Fruit fly (Drosophila melanogaster): ENCODE measurements around the gene Girdin.
A peak's percentile ranks its signal among the peaks of the same experiment; 100 is the strongest.

Gene Girdin

DNA sequence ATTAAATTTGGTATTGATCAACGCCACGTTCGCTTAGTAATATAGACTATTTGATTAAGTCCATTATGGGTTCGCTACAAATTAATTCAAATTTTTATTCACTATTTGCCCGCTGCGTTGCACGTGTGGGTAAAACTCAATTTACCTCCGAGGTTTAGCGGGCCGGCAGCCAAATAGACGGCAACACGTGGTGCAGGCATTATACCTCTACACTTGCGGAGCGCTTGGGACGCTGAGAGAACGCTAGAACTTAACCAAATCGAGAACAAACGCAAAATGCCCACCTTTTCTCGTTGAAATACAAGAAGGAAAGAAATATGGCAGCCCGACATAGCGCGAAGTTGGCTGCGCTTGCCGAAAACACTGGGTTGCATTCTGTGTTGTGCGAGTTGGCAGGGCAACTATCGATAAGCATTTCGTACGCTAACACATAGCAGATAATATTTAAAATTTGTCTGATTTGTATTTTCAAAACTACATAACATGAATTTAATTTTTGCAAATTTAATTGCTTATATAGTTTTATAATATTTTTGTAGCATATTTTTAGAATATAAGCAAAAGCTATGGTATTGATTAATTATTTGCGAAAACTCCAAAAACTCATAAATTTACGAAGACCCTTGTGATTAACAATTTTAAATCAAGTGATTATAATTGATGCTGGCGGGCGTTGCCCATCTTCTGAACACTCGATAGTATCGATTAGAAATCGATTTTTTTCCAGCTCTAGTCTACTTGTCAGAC is 44.1 kb downstream of the Girdin start, which contains the start of the genes RpL28 and eIF1:
Gene RpL28 (minus strand): TSS at position 318 of the 747 bp plus-strand sequence.
Gene eIF1 (plus strand): TSS at position 699 of the 747 bp plus-strand sequence.
- TF ChIP-seq kay (GFP tag; ENCODE audit: borderline replicate concordance) (no peak), toe (GFP tag; optimal IDR thresholded peaks at IDR 0.05) (no peak), CG12768 (GFP tag; optimal IDR thresholded peaks at IDR 0.05) (peak; percentile 94), bab1 (GFP tag; optimal IDR thresholded peaks at IDR 0.05) (peak; percentile 70), ovo (GFP tag; optimal IDR thresholded peaks at IDR 0.05) (peak; percentile 96), CG11617 (GFP tag; optimal IDR thresholded peaks at IDR 0.05) (peak; percentile 98), CG14711 (tag; optimal IDR thresholded peaks at IDR 0.05) (peak; percentile 79), cic (GFP tag; optimal IDR thresholded peaks at IDR 0.05) (peak; percentile 57), CG7045 (GFP tag; optimal IDR thresholded peaks at IDR 0.05) (peak; percentile 93), CG7101 (tag; optimal IDR thresholded peaks at IDR 0.05) (peak; percentile 96), Hr96 (GFP tag; optimal IDR thresholded peaks at IDR 0.05) (peak; percentile 97), pad (GFP tag; optimal IDR thresholded peaks at IDR 0.05) (peak; percentile 87), Crg-1 (GFP tag; optimal IDR thresholded peaks at IDR 0.05) (peak; percentile 98), tj (GFP tag; optimal IDR thresholded peaks at IDR 0.05) (peak; percentile 84), Mnt (GFP tag; optimal IDR thresholded peaks at IDR 0.05) (peak; percentile 96), CG5204 (GFP tag; optimal IDR thresholded peaks at IDR 0.05) (no peak), CG1620 (GFP tag; optimal IDR thresholded peaks at IDR 0.05) (peak; percentile 98), cnc (optimal IDR thresholded peaks at IDR 0.05) (no peak), Clk (GFP tag; optimal IDR thresholded peaks at IDR 0.05) (peak; percentile 90), CG33017 (tag; optimal IDR thresholded peaks at IDR 0.05) (peak; percentile 81)

DNA sequence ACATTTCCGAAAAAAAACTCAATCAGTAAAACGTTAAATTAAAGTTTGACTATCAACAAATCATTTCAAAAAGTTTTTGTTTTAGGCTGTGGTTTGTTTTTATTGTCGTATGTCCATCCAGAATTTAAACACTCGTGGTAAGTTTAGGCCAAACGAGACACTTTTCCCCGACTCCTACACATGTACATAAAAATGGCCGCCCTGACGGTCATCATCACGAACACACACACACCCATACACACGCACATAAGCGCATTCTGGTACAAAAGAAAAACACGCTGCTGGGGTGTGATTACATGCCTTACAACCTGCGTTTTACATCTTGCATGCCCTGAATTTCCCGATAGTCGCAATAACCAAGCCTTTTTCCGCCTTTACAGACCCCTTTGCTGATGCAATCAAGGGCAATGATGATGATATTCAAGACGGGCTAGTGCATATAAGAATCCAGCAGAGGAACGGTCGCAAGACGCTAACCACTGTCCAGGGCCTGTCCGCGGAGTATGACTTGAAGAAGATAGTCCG is 44.7 kb downstream of the Girdin start:
- TF ChIP-seq CG7045 (GFP tag; optimal IDR thresholded peaks at IDR 0.05) (no peak), CG7101 (tag; optimal IDR thresholded peaks at IDR 0.05) (no peak), bab1 (GFP tag; optimal IDR thresholded peaks at IDR 0.05) (no peak), toe (GFP tag; optimal IDR thresholded peaks at IDR 0.05) (no peak), Hr96 (GFP tag; optimal IDR thresholded peaks at IDR 0.05) (no peak), Crg-1 (GFP tag; optimal IDR thresholded peaks at IDR 0.05) (no peak), cnc (optimal IDR thresholded peaks at IDR 0.05) (no peak), CG1620 (GFP tag; optimal IDR thresholded peaks at IDR 0.05) (no peak), CG33017 (tag; optimal IDR thresholded peaks at IDR 0.05) (no peak), CG5204 (GFP tag; optimal IDR thresholded peaks at IDR 0.05) (no peak), ovo (GFP tag; optimal IDR thresholded peaks at IDR 0.05) (no peak), CG14711 (tag; optimal IDR thresholded peaks at IDR 0.05) (no peak), CG12768 (GFP tag; optimal IDR thresholded peaks at IDR 0.05) (no peak), kay (GFP tag; ENCODE audit: borderline replicate concordance) (no peak), cic (GFP tag; optimal IDR thresholded peaks at IDR 0.05) (no peak), CG11617 (GFP tag; optimal IDR thresholded peaks at IDR 0.05) (no peak)

DNA sequence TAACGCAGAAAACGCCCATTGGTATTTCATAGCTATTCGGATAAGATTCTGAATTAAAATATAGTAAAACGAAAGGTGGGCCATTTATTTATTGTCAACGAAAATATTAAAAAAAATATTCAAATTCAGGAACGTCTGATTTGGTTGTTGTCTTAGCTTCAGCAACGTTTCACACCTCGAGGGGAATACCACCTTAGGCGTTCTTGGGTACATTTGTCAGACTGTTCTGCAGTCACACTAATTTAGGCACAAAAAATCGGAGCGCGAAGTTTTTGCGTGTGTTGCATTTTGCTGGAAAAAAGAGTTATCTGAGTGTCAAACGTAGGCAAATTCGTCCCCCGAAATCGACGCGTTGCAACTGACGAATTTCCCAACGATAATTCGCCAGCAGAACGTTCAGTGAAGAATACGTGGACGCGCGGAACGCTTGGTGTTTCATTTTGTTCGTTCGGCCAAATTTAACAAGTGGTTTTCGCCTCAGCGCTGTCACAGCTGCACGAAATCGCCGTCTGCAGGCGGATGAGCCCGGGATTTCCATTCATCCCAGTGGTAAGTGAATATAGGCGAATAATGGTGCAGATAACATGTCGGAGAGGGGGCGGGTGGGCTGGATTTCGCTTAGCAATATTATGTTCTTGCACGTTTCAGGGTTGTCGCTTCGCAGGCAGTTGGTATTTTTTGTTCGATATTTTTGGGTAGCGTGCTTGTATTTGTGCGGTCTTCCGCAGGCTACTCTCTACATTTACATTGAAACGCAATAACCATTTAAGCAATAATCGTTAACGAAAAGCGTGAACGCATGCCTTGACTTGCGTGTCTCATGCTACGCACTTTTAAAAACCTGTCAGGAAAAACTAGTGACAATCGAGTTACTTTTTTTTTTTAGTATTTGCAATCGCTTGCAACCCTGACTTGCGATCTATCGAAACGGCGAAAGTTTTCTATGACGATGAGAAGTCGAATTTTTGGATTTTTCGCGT is 46.3 kb downstream of the Girdin start, which contains the start of gene Larp4B:
Gene Larp4B (plus strand): TSS at position 99 of the 980 bp plus-strand sequence.
- TF ChIP-seq CG14711 (tag; optimal IDR thresholded peaks at IDR 0.05) (peak; percentile 95), Crg-1 (GFP tag; optimal IDR thresholded peaks at IDR 0.05) (no peak), CG11617 (GFP tag; optimal IDR thresholded peaks at IDR 0.05) (peak; percentile 10), CG1620 (GFP tag; optimal IDR thresholded peaks at IDR 0.05) (peak; percentile 31), CG12768 (GFP tag; optimal IDR thresholded peaks at IDR 0.05) (no peak), CG7045 (GFP tag; optimal IDR thresholded peaks at IDR 0.05) (peak; percentile 25), CG7101 (tag; optimal IDR thresholded peaks at IDR 0.05) (peak; percentile 1), ovo (GFP tag; optimal IDR thresholded peaks at IDR 0.05) (no peak), Hr96 (GFP tag; optimal IDR thresholded peaks at IDR 0.05) (no peak), bab1 (GFP tag; optimal IDR thresholded peaks at IDR 0.05) (peak; percentile 39), kay (GFP tag; ENCODE audit: borderline replicate concordance) (no peak), Clk (GFP tag; optimal IDR thresholded peaks at IDR 0.05) (no peak), cic (GFP tag; optimal IDR thresholded peaks at IDR 0.05) (no peak), CG33017 (tag; optimal IDR thresholded peaks at IDR 0.05) (no peak), cnc (optimal IDR thresholded peaks at IDR 0.05) (peak in 1 of 2 experiments; percentile 0), toe (GFP tag; optimal IDR thresholded peaks at IDR 0.05) (no peak), pad (GFP tag; optimal IDR thresholded peaks at IDR 0.05) (peak; percentile 24), tj (GFP tag; optimal IDR thresholded peaks at IDR 0.05) (peak; percentile 82), Mnt (GFP tag; optimal IDR thresholded peaks at IDR 0.05) (peak; percentile 26), CG5204 (GFP tag; optimal IDR thresholded peaks at IDR 0.05) (no peak)

DNA sequence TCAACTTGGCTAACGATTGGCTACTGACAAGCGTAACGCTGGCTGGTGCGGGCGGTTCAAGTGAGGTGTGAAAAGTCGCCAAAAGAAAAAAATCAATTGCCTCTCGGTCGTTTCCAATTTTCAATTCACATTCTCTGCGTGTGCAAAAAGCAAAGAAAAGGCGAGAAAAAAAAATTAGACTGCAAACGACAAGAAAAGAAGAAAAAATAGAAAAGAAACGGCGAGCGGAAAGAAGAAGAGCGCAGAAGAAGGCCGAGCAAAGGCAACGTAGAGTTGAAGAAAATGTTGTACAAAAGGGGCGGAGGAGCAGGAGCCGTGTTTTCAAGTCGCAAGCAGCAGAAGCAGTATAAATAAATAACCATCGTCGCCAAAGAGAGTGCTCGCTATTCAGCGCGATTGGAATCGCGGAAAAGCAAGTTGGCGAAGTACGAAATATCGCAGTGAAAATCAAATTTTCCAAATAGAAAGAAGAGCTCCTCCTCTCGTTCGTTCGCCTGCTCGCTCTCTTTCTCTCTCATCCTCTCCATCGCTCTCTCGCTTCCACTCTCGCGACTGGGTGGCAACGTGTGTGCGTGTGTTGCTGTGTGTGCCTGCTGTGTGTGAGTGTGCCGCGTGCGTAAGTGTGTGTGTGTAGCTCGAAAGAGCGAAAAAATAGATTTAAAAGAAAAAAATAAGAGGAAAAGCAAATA is 47.2 kb downstream of the Girdin start:
- TF ChIP-seq CG12768 (GFP tag; optimal IDR thresholded peaks at IDR 0.05) (peak; percentile 67), CG11617 (GFP tag; optimal IDR thresholded peaks at IDR 0.05) (peak; percentile 49), Crg-1 (GFP tag; optimal IDR thresholded peaks at IDR 0.05) (peak; percentile 13), toe (GFP tag; optimal IDR thresholded peaks at IDR 0.05) (no peak), pad (GFP tag; optimal IDR thresholded peaks at IDR 0.05) (peak; percentile 26), cic (GFP tag; optimal IDR thresholded peaks at IDR 0.05) (peak; percentile 72), bab1 (GFP tag; optimal IDR thresholded peaks at IDR 0.05) (no peak), tj (GFP tag; optimal IDR thresholded peaks at IDR 0.05) (no peak), Mnt (GFP tag; optimal IDR thresholded peaks at IDR 0.05) (peak; percentile 72), Clk (GFP tag; optimal IDR thresholded peaks at IDR 0.05) (no peak), kay (GFP tag; ENCODE audit: borderline replicate concordance) (no peak), CG7101 (tag; optimal IDR thresholded peaks at IDR 0.05) (peak; percentile 25), Hr96 (GFP tag; optimal IDR thresholded peaks at IDR 0.05) (no peak), CG33017 (tag; optimal IDR thresholded peaks at IDR 0.05) (peak; percentile 44), CG7045 (GFP tag; optimal IDR thresholded peaks at IDR 0.05) (peak; percentile 32), CG14711 (tag; optimal IDR thresholded peaks at IDR 0.05) (no peak)

All from whole organism, adult.